Worm (Caenorhabditis elegans): ENCODE results near the gene rab-6.1.

The rab-6.1 gene

ce11 chrIII:9051119-9051597 lies 45.4 kb upstream of the rab-6.1 start (continued):
- TF ChIP-seq daf-8 (GFP tag; IDR thresholded peaks at IDR 0.05) (no peak), hif-1 (tag; optimal IDR thresholded peaks at IDR 0.05) (peak in 1 of 2 experiments; percentile 37), Y105C5A.15 (GFP tag; IDR thresholded peaks at IDR 0.05) (no peak), Y75B8A.6 (GFP tag; IDR thresholded peaks at IDR 0.05) (peak; percentile 85), daf-16 (GFP tag; optimal IDR thresholded peaks at IDR 0.05) (peak; percentile 23 to 52), daf-16 (tag; optimal IDR thresholded peaks at IDR 0.05) (peak; percentile 97), ZK546.5 (tag; optimal IDR thresholded peaks at IDR 0.05) (no peak), nhr-48 (tag; optimal IDR thresholded peaks at IDR 0.05) (no peak), duxl-1 (tag; optimal IDR thresholded peaks at IDR 0.05; ENCODE audit: poor library complexity) (peak; percentile 17), ZK337.2 (GFP tag; IDR thresholded peaks at IDR 0.05) (no peak), nhr-10 (tag; optimal IDR thresholded peaks at IDR 0.05) (peak; percentile 31), dpl-1 (GFP tag; optimal IDR thresholded peaks at IDR 0.05) (peak; percentile 51), saeg-2 (GFP tag; IDR thresholded peaks at IDR 0.05) (0 out of 2 replicates have a peak, but pooled peaks have one; percentile 70), hmg-1.1 (GFP tag; IDR thresholded peaks at IDR 0.05) (peak; percentile 70), hlh-30 (tag; optimal IDR thresholded peaks at IDR 0.05; ENCODE audit: insufficient read depth) (peak; percentile 87), madf-5 (GFP tag; IDR thresholded peaks at IDR 0.05) (peak in 1 of 2 experiments; percentile 4; a peak in 1 of 4 replicates), attf-4 (tag; optimal IDR thresholded peaks at IDR 0.05) (peak; percentile 2), nhr-77 (tag; optimal IDR thresholded peaks at IDR 0.05) (peak; percentile 75), hlh-11 (tag; optimal IDR thresholded peaks at IDR 0.05) (peak; percentile 85), gei-8 (GFP tag; optimal IDR thresholded peaks at IDR 0.05) (peak; percentile 36), lin-38 (GFP tag; IDR thresholded peaks at IDR 0.05) (peak; percentile 68), unc-62 (GFP tag; optimal IDR thresholded peaks at IDR 0.05 in 1 of 2) (no peak), unc-62 (tag; optimal IDR thresholded peaks at IDR 0.05) (no peak), ceh-62 (tag; optimal IDR thresholded peaks at IDR 0.05) (no peak), mdt-29 (GFP tag; IDR thresholded peaks at IDR 0.05) (peak; percentile 85), aha-1 (tag) (peak; percentile 98), tag-97 (GFP tag; IDR thresholded peaks at IDR 0.05) (peak; percentile 43; the same call in 1 of the 2 replicates), rbr-2 (tag; optimal IDR thresholded peaks at IDR 0.05) (peak; percentile 53), lin-13 (GFP tag; optimal IDR thresholded peaks at IDR 0.05) (peak; percentile 76), snpc-1.2 (GFP tag; IDR thresholded peaks at IDR 0.05) (peak; percentile 46; the same call in 1 of the 2 replicates), dmd-9 (GFP tag; IDR thresholded peaks at IDR 0.05) (no peak), ceh-44 (GFP tag; IDR thresholded peaks at IDR 0.05) (no peak), spr-1 (tag; optimal IDR thresholded peaks at IDR 0.05) (peak; percentile 27), nhr-102 (tag; optimal IDR thresholded peaks at IDR 0.05) (peak; percentile 18), lir-3 (tag; optimal IDR thresholded peaks at IDR 0.05) (peak; percentile 5), php-3 (GFP tag; IDR thresholded peaks at IDR 0.05) (peak; percentile 29; the same call in 1 of the 2 replicates), daf-19 (GFP tag; conservative IDR thresholded peaks at IDR 0.05) (peak; percentile 31; the same call in 1 of the 2 replicates), cey-2 (tag; optimal IDR thresholded peaks at IDR 0.05; ENCODE audit: borderline replicate concordance, insufficient read depth) (peak; percentile 41), egl-27 (tag; optimal IDR thresholded peaks at IDR 0.05) (no peak), nhr-76 (tag; optimal IDR thresholded peaks at IDR 0.05) (peak; percentile 11), ces-1 (GFP tag; optimal IDR thresholded peaks at IDR 0.05) (no peak), aly-2 (tag; optimal IDR thresholded peaks at IDR 0.05) (no peak), tra-1 (GFP tag; IDR thresholded peaks at IDR 0.05) (peak; percentile 87), ceh-28 (tag; optimal IDR thresholded peaks at IDR 0.05) (peak; percentile 36), jun-1 (tag; optimal IDR thresholded peaks at IDR 0.05) (peak; percentile 31), dve-1 (tag; optimal IDR thresholded peaks at IDR 0.05; ENCODE audit: insufficient read depth) (peak; percentile 94), pqm-1 (tag; optimal IDR thresholded peaks at IDR 0.05) (peak; percentile 19), unc-130 (GFP tag; optimal IDR thresholded peaks at IDR 0.05) (no peak), vab-7 (GFP tag; IDR thresholded peaks at IDR 0.05) (peak; percentile 59; the same call in 1 of the 2 replicates), mep-1 (tag; optimal IDR thresholded peaks at IDR 0.05) (peak; percentile 92), F49E8.2 (tag; optimal IDR thresholded peaks at IDR 0.05; ENCODE audit: borderline replicate concordance) (no peak)

All from whole organism, L4 larva.